Worm (Caenorhabditis elegans) whole organism, mixed stage, embryonic: Measurements from ENCODE around the gene str-143.

Source experiments
- M03D4.4 ChIP-seq: sonication (generic microtip); optimal IDR thresholded peaks from 2 replicates; lab custom pipeline; 2017; ENCODE audit warnings: mild to moderate bottlenecking, missing genetic modification characterization, missing compliant biosample characterization
- bed-3 ChIP-seq: fragments of 200-800 bp; sonication (Bioruptor generic); optimal IDR thresholded peaks from 3 replicates; lab custom pipeline; 2018; ENCODE audit warnings: mild to moderate bottlenecking, missing genetic modification characterization, moderate library complexity, missing compliant biosample characterization
- blmp-1 ChIP-seq: fragments of 150-350 bp; optimal IDR thresholded peaks from 2 replicates; lab custom pipeline; 2014; ENCODE audit warnings: missing biosample characterization, missing genetic modification characterization
- ceh-39 ChIP-seq: fragments of 150-350 bp; optimal IDR thresholded peaks from 2 replicates; lab custom pipeline; 2014; ENCODE audit warnings: missing biosample characterization, missing genetic modification characterization
- ceh-43 ChIP-seq: fragments of 200-800 bp; sonication (Bioruptor generic); optimal IDR thresholded peaks from 2 replicates; lab custom pipeline; 2018; ENCODE audit warnings: mild to moderate bottlenecking, missing genetic modification characterization, moderate library complexity, missing compliant biosample characterization
- ceh-83 ChIP-seq: fragments of 200-800 bp; sonication (Bioruptor generic); optimal IDR thresholded peaks from 2 replicates; lab custom pipeline; 2018; ENCODE audit warnings: mild to moderate bottlenecking, missing genetic modification characterization, missing compliant biosample characterization
- ces-1 ChIP-seq: fragments of 150-350 bp; optimal IDR thresholded peaks from 2 replicates; lab custom pipeline; 2014; ENCODE audit warnings: missing biosample characterization, missing genetic modification reagents, missing genetic modification characterization
- drap-1 ChIP-seq: fragments of 200-800 bp; sonication (Bioruptor generic); optimal IDR thresholded peaks from 3 replicates; lab custom pipeline; 2018; ENCODE audit warnings: mild to moderate bottlenecking, missing genetic modification characterization, missing compliant biosample characterization
- elt-1 ChIP-seq: sonication (generic microtip); optimal IDR thresholded peaks from 2 replicates; lab custom pipeline; 2017; ENCODE audit warnings: missing genetic modification characterization, mild to moderate bottlenecking, missing compliant biosample characterization, antibody characterized with exemption, moderate library complexity, borderline replicate concordance; ENCODE audit not compliant: insufficient read depth
- elt-3 ChIP-seq: fragments of 150-350 bp; optimal IDR thresholded peaks from 2 replicates; lab custom pipeline; 2014; ENCODE audit warnings: missing biosample characterization, missing genetic modification characterization
- flh-1 ChIP-seq: fragments of 200-800 bp; sonication (Bioruptor generic); optimal IDR thresholded peaks from 2 replicates; lab custom pipeline; 2018; ENCODE audit warnings: mild to moderate bottlenecking, missing genetic modification characterization, moderate library complexity, missing compliant biosample characterization
- ham-2 ChIP-seq: fragments of 200-800 bp; sonication (Bioruptor generic); optimal IDR thresholded peaks from 2 replicates; lab custom pipeline; 2018; ENCODE audit warnings: mild to moderate bottlenecking, missing genetic modification characterization, missing compliant biosample characterization
- hlh-1 ChIP-seq: fragments of 150-350 bp; optimal IDR thresholded peaks from 2 replicates; lab custom pipeline; 2014; ENCODE audit warnings: missing biosample characterization, missing genetic modification reagents, missing genetic modification characterization
- lin-13 ChIP-seq: fragments of 150-350 bp; optimal IDR thresholded peaks from 2 replicates; lab custom pipeline; 2014; ENCODE audit warnings: missing biosample characterization, missing genetic modification characterization
- lin-32 ChIP-seq: fragments of 200-800 bp; sonication (Bioruptor generic); optimal IDR thresholded peaks from 2 replicates; lab custom pipeline; 2018; ENCODE audit warnings: mild to moderate bottlenecking, missing genetic modification characterization, missing compliant biosample characterization
- lsy-2 ChIP-seq: fragments of 150-350 bp; optimal IDR thresholded peaks from 2 replicates; lab custom pipeline; 2014; ENCODE audit warnings: missing biosample characterization, missing genetic modification characterization
- mab-5 ChIP-seq: fragments of 150-350 bp; optimal IDR thresholded peaks from 2 replicates; lab custom pipeline; 2014; ENCODE audit warnings: missing biosample characterization, missing genetic modification characterization
- mep-1 ChIP-seq: fragments of 150-350 bp; optimal IDR thresholded peaks from 2 replicates; lab custom pipeline; 2017; ENCODE audit warnings: missing biosample characterization, missing genetic modification reagents, missing genetic modification characterization, inconsistent platforms
- mls-2 ChIP-seq: sonication (generic microtip); optimal IDR thresholded peaks from 2 replicates; lab custom pipeline; 2016; ENCODE audit warnings: mild to moderate bottlenecking, missing genetic modification characterization, moderate library complexity, missing compliant biosample characterization
- nhr-12 ChIP-seq: fragments of 150-350 bp; optimal IDR thresholded peaks from 2 replicates; lab custom pipeline; 2014; ENCODE audit warnings: missing biosample characterization, missing genetic modification characterization
- nhr-2 ChIP-seq: fragments of 150-350 bp; optimal IDR thresholded peaks from 2 replicates; lab custom pipeline; 2014; ENCODE audit warnings: missing biosample characterization, missing genetic modification characterization
- nhr-237 ChIP-seq: fragments of 150-350 bp; optimal IDR thresholded peaks from 2 replicates; lab custom pipeline; 2014; ENCODE audit warnings: missing biosample characterization, missing genetic modification characterization
- nhr-28 ChIP-seq: fragments of 150-350 bp; optimal IDR thresholded peaks from 2 replicates; lab custom pipeline; 2014; ENCODE audit warnings: missing biosample characterization, missing genetic modification characterization
- nhr-76 ChIP-seq: sonication (generic microtip); optimal IDR thresholded peaks from 2 replicates; lab custom pipeline; 2017; ENCODE audit warnings: missing biosample characterization, missing genetic modification characterization
- pha-4 ChIP-seq: fragments of 150-350 bp; optimal IDR thresholded peaks from 2 replicates; lab custom pipeline; 2018; ENCODE audit warnings: missing biosample characterization, missing genetic modification reagents, missing genetic modification characterization
- sem-2 ChIP-seq: fragments of 200-800 bp; sonication (Bioruptor generic); optimal IDR thresholded peaks from 2 replicates; lab custom pipeline; 2018; ENCODE audit warnings: mild to moderate bottlenecking, missing genetic modification characterization, missing compliant biosample characterization
- snpc-4 ChIP-seq: fragments of 150-350 bp; optimal IDR thresholded peaks from 2 replicates; lab custom pipeline; 2014; ENCODE audit warnings: missing biosample characterization, missing genetic modification characterization
- sptf-1 ChIP-seq: sonication (generic microtip); optimal IDR thresholded peaks from 2 replicates; lab custom pipeline; 2017; ENCODE audit warnings: mild to moderate bottlenecking, missing genetic modification characterization, moderate library complexity, missing compliant biosample characterization
- tbx-8 ChIP-seq: fragments of 200-800 bp; sonication (Bioruptor generic); optimal IDR thresholded peaks from 2 replicates; lab custom pipeline; 2018; ENCODE audit warnings: mild to moderate bottlenecking, missing genetic modification characterization, moderate library complexity, missing compliant biosample characterization
- unc-120 ChIP-seq: sonication (generic microtip); optimal IDR thresholded peaks from 2 replicates; lab custom pipeline; 2017; ENCODE audit warnings: missing genetic modification characterization, missing compliant biosample characterization; ENCODE audit not compliant: poor library complexity, severe bottlenecking
- unc-39 ChIP-seq: fragments of 150-350 bp; optimal IDR thresholded peaks from 2 replicates; lab custom pipeline; 2014; ENCODE audit warnings: missing biosample characterization, missing genetic modification characterization
- unc-62 ChIP-seq: fragments of 150-350 bp; optimal IDR thresholded peaks from 2 replicates; lab custom pipeline; 2014; ENCODE audit warnings: missing biosample characterization, missing genetic modification reagents, missing genetic modification characterization
- zip-8 ChIP-seq: fragments of 150-350 bp; optimal IDR thresholded peaks from 2 replicates; lab custom pipeline; 2014; ENCODE audit warnings: missing biosample characterization, missing genetic modification characterization
- ztf-11 ChIP-seq: fragments of 150-350 bp; optimal IDR thresholded peaks from 2 replicates; lab custom pipeline; 2014; ENCODE audit warnings: missing biosample characterization, missing genetic modification characterization

Gene str-143

ce11 chrV:8044957-8045356 is 24.6 kb downstream of the str-143 start:
- TF ChIP-seq nhr-2 (peak; percentile 49), lin-13 (tag; lab: Kevin White, UChicago) (no peak), unc-62 (GFP tag; lab: Kevin White, UChicago) (peak; percentile 49), ham-2 (GFP tag; lab: Kevin White, UChicago) (peak; percentile 51), ceh-83 (no peak), elt-1 (tag; lab: Kevin White, UChicago) (peak; percentile 54)
- TF ChIP-seq, all 35 proteins: peak for 4

- no peak for TF ChIP-seq flh-1 (GFP tag; lab: Kevin White, UChicago)
- peak; percentile 38 for TF ChIP-seq elt-1 (tag; lab: Kevin White, UChicago)
- TF ChIP-seq ceh-39 (tag; lab: Kevin White, UChicago), result no peak
- no peak for TF ChIP-seq nhr-28 (tag; lab: Kevin White, UChicago)
- TF ChIP-seq snpc-4 (tag; lab: Kevin White, UChicago), result no peak
- TF ChIP-seq, all 35 proteins: peak for 1
Measured at ce11 chrV:8043664-8044063, 25.9 kb downstream of the str-143 start.

- TF ChIP-seq ceh-39 (tag; lab: Kevin White, UChicago), result no peak
- TF ChIP-seq ces-1, result no peak
- TF ChIP-seq pha-4 (tag; lab: Kevin White, UChicago), result no peak
Measured at ce11 chrV:8041336-8041868, 28.1 kb downstream of the str-143 start.

ce11 chrV:8040247-8041084 is 29.1 kb downstream of the str-143 start:
- TF ChIP-seq sptf-1 (tag; lab: Kevin White, UChicago), result no peak
- TF ChIP-seq flh-1 (GFP tag; lab: Kevin White, UChicago), result no peak
- no peak for TF ChIP-seq ztf-11 (tag; lab: Kevin White, UChicago)
- no peak for TF ChIP-seq lsy-2 (tag; lab: Kevin White, UChicago)
- TF ChIP-seq mep-1 (tag; lab: Kevin White, UChicago), result no peak
- TF ChIP-seq pha-4 (tag; lab: Kevin White, UChicago), result no peak
- TF ChIP-seq tbx-8 (GFP tag; lab: Kevin White, UChicago), result peak; percentile 38
- no peak for TF ChIP-seq nhr-12 (tag; lab: Kevin White, UChicago)
- TF ChIP-seq zip-8 (tag; lab: Kevin White, UChicago), result no peak
- no peak for TF ChIP-seq snpc-4 (tag; lab: Kevin White, UChicago)
- peak; percentile 43 for TF ChIP-seq unc-62 (GFP tag; lab: Kevin White, UChicago)
- no peak for TF ChIP-seq unc-120 (tag; lab: Kevin White, UChicago)
- TF ChIP-seq mab-5 (tag; lab: Kevin White, UChicago), result no peak
- no peak for TF ChIP-seq elt-1 (tag; lab: Kevin White, UChicago)
- no peak for TF ChIP-seq M03D4.4 (tag; lab: Kevin White, UChicago)
- no peak for TF ChIP-seq ceh-83
- TF ChIP-seq unc-39, result no peak
- no peak for TF ChIP-seq nhr-237 (tag; lab: Kevin White, UChicago)
- TF ChIP-seq blmp-1, result peak; percentile 70
- TF ChIP-seq drap-1 (GFP tag; lab: Kevin White, UChicago), result no peak
- no peak for TF ChIP-seq hlh-1
- no peak for TF ChIP-seq nhr-2
- TF ChIP-seq lin-13 (tag; lab: Kevin White, UChicago), result no peak
- peak; percentile 52 for TF ChIP-seq elt-3
- no peak for TF ChIP-seq nhr-76 (tag; lab: Kevin White, UChicago)
- no peak for TF ChIP-seq lin-32 (GFP tag; lab: Kevin White, UChicago)
- no peak for TF ChIP-seq ceh-43 (GFP tag; lab: Kevin White, UChicago)
- TF ChIP-seq sem-2 (GFP tag; lab: Kevin White, UChicago), result no peak
- no peak for TF ChIP-seq mls-2 (tag; lab: Kevin White, UChicago)
- TF ChIP-seq ceh-39 (tag; lab: Kevin White, UChicago), result no peak
- no peak for TF ChIP-seq nhr-28 (tag; lab: Kevin White, UChicago)
- no peak for TF ChIP-seq bed-3 (GFP tag; lab: Kevin White, UChicago)
